Fruit fly (Drosophila melanogaster): ENCODE measurements around the gene promL.

promL gene

dm6 chr3L:3149060-3149872, 21.7 kb upstream of the promL start (continued):
- TF ChIP-seq ara (GFP tag; IDR thresholded peaks at IDR 0.05), result no peak
- TF ChIP-seq GATAe (GFP tag; conservative IDR thresholded peaks at IDR 0.05), result peak; percentile 33; the same call in 1 of the 2 replicates
- peak; percentile 99 for TF ChIP-seq sug (tag; optimal IDR thresholded peaks at IDR 0.05)
- TF ChIP-seq Sox102F (GFP tag; optimal IDR thresholded peaks at IDR 0.05), result no peak
- TF ChIP-seq CG12769 (tag; optimal IDR thresholded peaks at IDR 0.05), result no peak
- TF ChIP-seq Dip2 (GFP tag; IDR thresholded peaks at IDR 0.05), result no peak
- TF ChIP-seq sqz (GFP tag; optimal IDR thresholded peaks at IDR 0.05), result no peak
- no peak; the same call in 1 of the 2 replicates for TF ChIP-seq MBD-R2 (GFP tag; IDR thresholded peaks at IDR 0.05)
- no peak for TF ChIP-seq tgo (GFP tag; IDR thresholded peaks at IDR 0.05)
- no peak for TF ChIP-seq ATbp (GFP tag; optimal IDR thresholded peaks at IDR 0.05)
- TF ChIP-seq Bgb (GFP tag; IDR thresholded peaks at IDR 0.05; ENCODE audit: partially characterized antibody), result peak; percentile 52; the same call in 1 of the 2 replicates
- no peak for TF ChIP-seq CG10565 (GFP tag; optimal IDR thresholded peaks at IDR 0.05)
- no peak for TF ChIP-seq CG13894 (tag; optimal IDR thresholded peaks at IDR 0.05)
- peak; percentile 72 for TF ChIP-seq CG13624 (GFP tag; optimal IDR thresholded peaks at IDR 0.05)
- no peak for TF ChIP-seq jigr1 (GFP tag; IDR thresholded peaks at IDR 0.05)
- TF ChIP-seq CG34224 (GFP tag; IDR thresholded peaks at IDR 0.05; ENCODE audit: partially characterized antibody), result no peak; the same call in 2 of the 3 replicates
- no peak for TF ChIP-seq Scr (GFP tag; IDR thresholded peaks at IDR 0.05; ENCODE audit: partially characterized antibody)
- no peak for TF ChIP-seq ssp (GFP tag; IDR thresholded peaks at IDR 0.05)
- TF ChIP-seq cg (GFP tag; optimal IDR thresholded peaks at IDR 0.05), result peak; percentile 93
- TF ChIP-seq nmo (GFP tag; optimal IDR thresholded peaks at IDR 0.05), result no peak
- TF ChIP-seq CG7372 (GFP tag; IDR thresholded peaks at IDR 0.05), result no peak
- no peak for TF ChIP-seq Myb (GFP tag; optimal IDR thresholded peaks at IDR 0.05)
- TF ChIP-seq CG3163 (GFP tag; optimal IDR thresholded peaks at IDR 0.05), result no peak
- no peak for TF ChIP-seq toy (GFP tag; IDR thresholded peaks at IDR 0.05)
- TF ChIP-seq CG33557 (GFP tag; optimal IDR thresholded peaks at IDR 0.05), result no peak
- TF ChIP-seq B-H1 (GFP tag; IDR thresholded peaks at IDR 0.05), result no peak
- peak; percentile 23; the same call in 1 of the 2 replicates for TF ChIP-seq CG42726 (GFP tag; IDR thresholded peaks at IDR 0.05; ENCODE audit: partially characterized antibody)
- TF ChIP-seq D19A (tag; optimal IDR thresholded peaks at IDR 0.05), result no peak
- no peak for TF ChIP-seq Hmr (GFP tag; optimal IDR thresholded peaks at IDR 0.05)
- no peak for TF ChIP-seq Elba2 (GFP tag; optimal IDR thresholded peaks at IDR 0.05)
- TF ChIP-seq br (optimal IDR thresholded peaks at IDR 0.05), result no peak
- TF ChIP-seq CG10654 (GFP tag; optimal IDR thresholded peaks at IDR 0.05), result no peak
- TF ChIP-seq sd (tag; optimal IDR thresholded peaks at IDR 0.05), result peak; percentile 80
- TF ChIP-seq CG10274 (GFP tag; optimal IDR thresholded peaks at IDR 0.05), result no peak
- no peak for TF ChIP-seq CG30431 (GFP tag; optimal IDR thresholded peaks at IDR 0.05)
- peak; percentile 84 for TF ChIP-seq Adf1 (GFP tag; IDR thresholded peaks at IDR 0.05)
- peak; percentile 25 for TF ChIP-seq nom (GFP tag; optimal IDR thresholded peaks at IDR 0.05)
- TF ChIP-seq Xbp1 (GFP tag; optimal IDR thresholded peaks at IDR 0.05), result no peak
- no peak for TF ChIP-seq pzg (GFP tag; optimal IDR thresholded peaks at IDR 0.05)
- no peak for TF ChIP-seq gsb (GFP tag; IDR thresholded peaks at IDR 0.05)
- no peak for TF ChIP-seq CG4854 (GFP tag; optimal IDR thresholded peaks at IDR 0.05)
- peak; percentile 3 for TF ChIP-seq CG6765 (GFP tag; optimal IDR thresholded peaks at IDR 0.05)
- no peak for TF ChIP-seq fd64A (GFP tag; optimal IDR thresholded peaks at IDR 0.05)
- no peak for TF ChIP-seq CG12744 (GFP tag; optimal IDR thresholded peaks at IDR 0.05)
- TF ChIP-seq Hr78 (GFP tag; optimal IDR thresholded peaks at IDR 0.05), result no peak
- TF ChIP-seq fru (optimal IDR thresholded peaks at IDR 0.05), result no peak
- no peak for TF ChIP-seq Blimp-1 (GFP tag; optimal IDR thresholded peaks at IDR 0.05)
- peak; percentile 38 for TF ChIP-seq CG3995 (GFP tag; optimal IDR thresholded peaks at IDR 0.05)
- TF ChIP-seq caup (GFP tag; optimal IDR thresholded peaks at IDR 0.05; ENCODE audit: severe bottlenecking), result peak; percentile 8
